Fruit fly (Drosophila melanogaster): ENCODE data around the gene RluA-2.

The RluA-2 gene

DNA sequence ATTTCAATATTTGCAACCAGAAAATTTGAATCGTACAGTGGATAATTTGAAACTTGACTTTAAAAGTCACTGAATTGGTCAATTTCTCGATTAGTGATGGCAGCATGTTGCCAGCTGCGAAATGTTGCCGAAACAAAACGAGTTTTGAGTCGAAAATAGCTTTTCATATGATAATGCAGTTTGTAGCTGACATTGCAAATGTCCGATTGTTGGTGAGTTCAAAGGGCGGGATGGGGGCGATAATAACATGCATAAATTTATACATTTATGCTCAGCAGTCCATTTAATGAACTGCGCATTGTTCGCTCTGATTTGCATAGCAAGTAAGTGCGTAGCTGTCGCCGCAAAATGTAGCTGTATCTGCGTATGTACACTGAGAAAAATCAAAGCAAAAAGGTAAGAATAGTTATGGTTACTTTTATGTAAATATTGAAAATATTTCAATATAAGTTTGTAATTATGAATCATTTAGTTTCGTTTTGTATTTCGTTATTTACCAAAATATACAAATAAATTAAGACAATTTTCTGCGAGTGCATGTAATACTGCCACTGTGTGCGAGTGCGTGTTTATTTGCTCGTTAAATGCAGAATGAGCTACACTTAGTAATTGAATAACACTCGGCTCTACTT, 50.2 kb downstream of the RluA-2 start, which contains the start of gene Lip4:
Gene Lip4, plus strand, starts transcription at position 620 of the 632 bp plus-strand sequence.
- TF ChIP-seq E2f1 (GFP tag; IDR thresholded peaks at IDR 0.05) (peak; percentile 73), Lhr (GFP tag; optimal IDR thresholded peaks at IDR 0.05) (peak; percentile 11), disco-r (GFP tag; optimal IDR thresholded peaks at IDR 0.05) (no peak), Drgx (GFP tag; IDR thresholded peaks at IDR 0.05) (peak; percentile 76), CG13775 (GFP tag; optimal IDR thresholded peaks at IDR 0.05) (peak; percentile 58), CHES-1-like (GFP tag; optimal IDR thresholded peaks at IDR 0.05) (peak; percentile 43), CG12104 (GFP tag; optimal IDR thresholded peaks at IDR 0.05) (peak; percentile 44), Usf (GFP tag; optimal IDR thresholded peaks at IDR 0.05) (no peak), MESR4 (GFP tag; optimal IDR thresholded peaks at IDR 0.05) (no peak), CG4282 (GFP tag; optimal IDR thresholded peaks at IDR 0.05) (no peak), bowl (GFP tag; IDR thresholded peaks at IDR 0.05) (0 out of 2 replicates have a peak, but pooled peaks have one; percentile 7), CG3995 (GFP tag; optimal IDR thresholded peaks at IDR 0.05) (peak; percentile 7), CG11723 (GFP tag; optimal IDR thresholded peaks at IDR 0.05) (peak; percentile 60), CG18476 (GFP tag; optimal IDR thresholded peaks at IDR 0.05) (peak; percentile 59), CG3838 (GFP tag; optimal IDR thresholded peaks at IDR 0.05) (no peak), HHEX (GFP tag; optimal IDR thresholded peaks at IDR 0.05) (peak; percentile 76), dmrt99B (tag; optimal IDR thresholded peaks at IDR 0.05) (peak; percentile 84), B-H2 (GFP tag; optimal IDR thresholded peaks at IDR 0.05) (no peak), zfh2 (GFP tag; optimal IDR thresholded peaks at IDR 0.05) (peak; percentile 4), CG11695 (GFP tag; IDR thresholded peaks at IDR 0.05) (peak; percentile 89), onecut (GFP tag; IDR thresholded peaks at IDR 0.05) (peak; percentile 38), otp (GFP tag; IDR thresholded peaks at IDR 0.05) (no peak), ttk (GFP tag; IDR thresholded peaks at IDR 0.05) (peak; percentile 74), pnt (GFP tag; optimal IDR thresholded peaks at IDR 0.05) (peak; percentile 2), Dref (GFP tag; IDR thresholded peaks at IDR 0.05) (no peak), GATAe (GFP tag; conservative IDR thresholded peaks at IDR 0.05) (no peak), CG10959 (GFP tag; IDR thresholded peaks at IDR 0.05) (peak; percentile 57; the same call in 1 of the 2 replicates), CG10209 (GFP tag; optimal IDR thresholded peaks at IDR 0.05) (peak; percentile 75), CG2889 (GFP tag; IDR thresholded peaks at IDR 0.05) (0 out of 3 replicates have a peak, but pooled peaks have one; percentile 10), CG12942 (GFP tag; optimal IDR thresholded peaks at IDR 0.05) (peak; percentile 46), hb (GFP tag; IDR thresholded peaks at IDR 0.05; ENCODE audit: partially characterized antibody) (no peak), tio (GFP tag; optimal IDR thresholded peaks at IDR 0.05) (peak; percentile 71), CG3407 (GFP tag; optimal IDR thresholded peaks at IDR 0.05) (peak; percentile 18), seq (GFP tag; IDR thresholded peaks at IDR 0.05) (peak; percentile 75), Atf6 (GFP tag; IDR thresholded peaks at IDR 0.05) (no peak; the same call in 1 of the 2 replicates), CG1832 (GFP tag; optimal IDR thresholded peaks at IDR 0.05) (no peak), CG4707 (GFP tag; optimal IDR thresholded peaks at IDR 0.05) (no peak), CG6765 (GFP tag; optimal IDR thresholded peaks at IDR 0.05) (peak; percentile 72), Hmr (GFP tag; optimal IDR thresholded peaks at IDR 0.05) (peak; percentile 82), scrt (GFP tag; optimal IDR thresholded peaks at IDR 0.05) (peak; percentile 47), az2 (GFP tag; optimal IDR thresholded peaks at IDR 0.05) (peak; percentile 69), hth (optimal IDR thresholded peaks at IDR 0.05) (no peak), gt (GFP tag; IDR thresholded peaks at IDR 0.05) (no peak), Antp (GFP tag; optimal IDR thresholded peaks at IDR 0.05) (no peak), slou (GFP tag; optimal IDR thresholded peaks at IDR 0.05) (peak; percentile 67), CG11504 (tag; optimal IDR thresholded peaks at IDR 0.05) (peak; percentile 95), luna (GFP tag; optimal IDR thresholded peaks at IDR 0.05) (no peak), CG30431 (GFP tag; optimal IDR thresholded peaks at IDR 0.05) (peak; percentile 3), Hr3 (GFP tag; optimal IDR thresholded peaks at IDR 0.05) (peak; percentile 58), BtbVII (GFP tag; optimal IDR thresholded peaks at IDR 0.05) (peak; percentile 62), gce (GFP tag; IDR thresholded peaks at IDR 0.05) (peak; percentile 38; the same call in 1 of the 3 replicates)
